Fruit fly (Drosophila melanogaster): ENCODE results near the gene CG14238.

CG14238 gene

dm6 chr3R:26483657-26484056 is 25.6 kb downstream of the CG14238 start:
- peak; percentile 9 for TF ChIP-seq HLH106 (tag; optimal IDR thresholded peaks at IDR 0.05)
- TF ChIP-seq Dfd (GFP tag; optimal IDR thresholded peaks at IDR 0.05): no peak
- TF ChIP-seq fru (GFP tag; optimal IDR thresholded peaks at IDR 0.05): peak; percentile 31
- no peak for TF ChIP-seq woc (GFP tag; optimal IDR thresholded peaks at IDR 0.05)
- TF ChIP-seq N (GFP tag; optimal IDR thresholded peaks at IDR 0.05): no peak
- no peak for TF ChIP-seq CG32264 (GFP tag; optimal IDR thresholded peaks at IDR 0.05)
- peak; percentile 13 for TF ChIP-seq rgr (GFP tag; optimal IDR thresholded peaks at IDR 0.05)
- TF ChIP-seq psq (GFP tag; optimal IDR thresholded peaks at IDR 0.05): peak; percentile 1
- TF ChIP-seq brk (GFP tag; optimal IDR thresholded peaks at IDR 0.05): no peak
- TF ChIP-seq OdsH (GFP tag; optimal IDR thresholded peaks at IDR 0.05): no peak
- TF ChIP-seq Myc (optimal IDR thresholded peaks at IDR 0.05): no peak
- TF ChIP-seq dmrt93B (GFP tag; optimal IDR thresholded peaks at IDR 0.05): no peak
- TF ChIP-seq sage (GFP tag; optimal IDR thresholded peaks at IDR 0.05): no peak
- TF ChIP-seq jim (GFP tag; optimal IDR thresholded peaks at IDR 0.05): no peak
- no peak for TF ChIP-seq CG9705 (GFP tag; optimal IDR thresholded peaks at IDR 0.05)
- no peak for TF ChIP-seq tai (GFP tag; optimal IDR thresholded peaks at IDR 0.05)
- TF ChIP-seq h (GFP tag; optimal IDR thresholded peaks at IDR 0.05): peak; percentile 24
- peak in 1 of 2 experiments; percentile 40 for TF ChIP-seq foxo (GFP tag; optimal IDR thresholded peaks at IDR 0.05)

- TF ChIP-seq GATAd (GFP tag; optimal IDR thresholded peaks at IDR 0.05): no peak
- peak; percentile 46 for TF ChIP-seq fru (GFP tag; optimal IDR thresholded peaks at IDR 0.05)
- peak in 1 of 2 experiments; percentile 24 for TF ChIP-seq foxo (GFP tag; optimal IDR thresholded peaks at IDR 0.05)
- TF ChIP-seq Myc (optimal IDR thresholded peaks at IDR 0.05): no peak
- TF ChIP-seq HLH106 (tag; optimal IDR thresholded peaks at IDR 0.05): peak; percentile 19
- no peak for TF ChIP-seq Jra (GFP tag; optimal IDR thresholded peaks at IDR 0.05)
- peak; percentile 13 for TF ChIP-seq psq (GFP tag; optimal IDR thresholded peaks at IDR 0.05)
- peak; percentile 41 for TF ChIP-seq h (GFP tag; optimal IDR thresholded peaks at IDR 0.05)
- TF ChIP-seq br (GFP tag; optimal IDR thresholded peaks at IDR 0.05): peak; percentile 5
- TF ChIP-seq rgr (GFP tag; optimal IDR thresholded peaks at IDR 0.05): no peak
Measured at dm6 chr3R:26484511-26484910, 26.5 kb downstream of the CG14238 start.

dm6 chr3R:26485240-26485865 is 27.3 kb downstream of the CG14238 start:
- TF ChIP-seq Hr83 (GFP tag; optimal IDR thresholded peaks at IDR 0.05; ENCODE audit: poor library complexity, severe bottlenecking) (no peak), dsf (GFP tag; optimal IDR thresholded peaks at IDR 0.05; ENCODE audit: borderline replicate concordance) (no peak), sage (GFP tag; optimal IDR thresholded peaks at IDR 0.05) (no peak), br (GFP tag; optimal IDR thresholded peaks at IDR 0.05) (no peak), fru (GFP tag; optimal IDR thresholded peaks at IDR 0.05) (no peak), dl (GFP tag; optimal IDR thresholded peaks at IDR 0.05; ENCODE audit: insufficient read depth in 1 of 2, partially characterized antibody in 2 of 2) (no peak), pan (optimal IDR thresholded peaks at IDR 0.05) (no peak), tai (GFP tag; optimal IDR thresholded peaks at IDR 0.05) (no peak), N (GFP tag; optimal IDR thresholded peaks at IDR 0.05) (no peak), sv (GFP tag; optimal IDR thresholded peaks at IDR 0.05) (no peak), rgr (GFP tag; optimal IDR thresholded peaks at IDR 0.05) (no peak)

dm6 chr3R:26489456-26489855 is 31.4 kb downstream of the CG14238 start:
- TF ChIP-seq CrebA (GFP tag; optimal IDR thresholded peaks at IDR 0.05; ENCODE audit: borderline replicate concordance) (no peak), Vsx2 (GFP tag; optimal IDR thresholded peaks at IDR 0.05; ENCODE audit: partially characterized antibody) (no peak), Jra (GFP tag; optimal IDR thresholded peaks at IDR 0.05) (no peak), dl (GFP tag; optimal IDR thresholded peaks at IDR 0.05; ENCODE audit: insufficient read depth in 1 of 2, partially characterized antibody in 2 of 2) (no peak), h (GFP tag; optimal IDR thresholded peaks at IDR 0.05) (peak; percentile 55), dmrt93B (GFP tag; optimal IDR thresholded peaks at IDR 0.05) (no peak), pan (optimal IDR thresholded peaks at IDR 0.05) (no peak), Dif (GFP tag; optimal IDR thresholded peaks at IDR 0.05; ENCODE audit: partially characterized antibody) (no peak), Rel (GFP tag; optimal IDR thresholded peaks at IDR 0.05) (no peak), Rel (tag; optimal IDR thresholded peaks at IDR 0.05) (no peak), foxo (GFP tag; optimal IDR thresholded peaks at IDR 0.05) (peak in 1 of 2 experiments; percentile 48), dsf (GFP tag; optimal IDR thresholded peaks at IDR 0.05; ENCODE audit: borderline replicate concordance) (no peak), Abd-B (GFP tag; optimal IDR thresholded peaks at IDR 0.05) (no peak), rgr (GFP tag; optimal IDR thresholded peaks at IDR 0.05) (no peak), Sp1 (GFP tag; optimal IDR thresholded peaks at IDR 0.05) (peak; percentile 18), jim (GFP tag; optimal IDR thresholded peaks at IDR 0.05) (no peak), usp (GFP tag; optimal IDR thresholded peaks at IDR 0.05) (no peak), lola (GFP tag; optimal IDR thresholded peaks at IDR 0.05) (no peak), CG32264 (GFP tag; optimal IDR thresholded peaks at IDR 0.05) (no peak), N (GFP tag; optimal IDR thresholded peaks at IDR 0.05) (no peak), br (GFP tag; optimal IDR thresholded peaks at IDR 0.05) (no peak), tai (GFP tag; optimal IDR thresholded peaks at IDR 0.05) (no peak), Mio (GFP tag; optimal IDR thresholded peaks at IDR 0.05) (no peak), OdsH (GFP tag; optimal IDR thresholded peaks at IDR 0.05) (peak; percentile 3), fru (GFP tag; optimal IDR thresholded peaks at IDR 0.05) (peak; percentile 36), Hr78 (GFP tag; optimal IDR thresholded peaks at IDR 0.05) (no peak), Dfd (GFP tag; optimal IDR thresholded peaks at IDR 0.05) (no peak), ey (GFP tag; optimal IDR thresholded peaks at IDR 0.05) (peak; percentile 31), sage (GFP tag; optimal IDR thresholded peaks at IDR 0.05) (no peak), Hr83 (GFP tag; optimal IDR thresholded peaks at IDR 0.05; ENCODE audit: poor library complexity, severe bottlenecking) (no peak), psq (GFP tag; optimal IDR thresholded peaks at IDR 0.05) (peak; percentile 6), sv (GFP tag; optimal IDR thresholded peaks at IDR 0.05) (no peak), Myc (optimal IDR thresholded peaks at IDR 0.05) (no peak), HLH106 (tag; optimal IDR thresholded peaks at IDR 0.05) (peak; percentile 31), CG9705 (GFP tag; optimal IDR thresholded peaks at IDR 0.05) (no peak), woc (GFP tag; optimal IDR thresholded peaks at IDR 0.05) (no peak), GATAd (GFP tag; optimal IDR thresholded peaks at IDR 0.05) (no peak), brk (GFP tag; optimal IDR thresholded peaks at IDR 0.05) (no peak)

Data from whole organism, wandering third instar larva.